Fruit fly (Drosophila melanogaster) whole organism, pupa: Measurements from ENCODE around the gene RpS27.

Experiments used
- CG10348 ChIP-seq: fragments of 200-800 bp; sonication (Bioruptor generic); IDR thresholded peaks from 2 replicates; pipeline ENCODE4 v1.3.6; 2022; ENCODE audit warnings: missing biosample characterization, missing genetic modification characterization
- CG12605 ChIP-seq: fragments of 200-800 bp; sonication (Bioruptor generic); IDR thresholded peaks from 2 replicates; pipeline ENCODE4 v1.3.6; 2022; ENCODE audit warnings: missing biosample characterization, missing genetic modification characterization
- CG13204 ChIP-seq: fragments of 200-800 bp; sonication (Bioruptor generic); optimal IDR thresholded peaks from 2 replicates; lab custom pipeline; 2018; ENCODE audit warnings: missing biosample characterization, mild to moderate bottlenecking, missing genetic modification characterization, moderate library complexity
- CG14655 ChIP-seq: fragments of 200-800 bp; sonication (Bioruptor generic); optimal IDR thresholded peaks from 3 replicates; lab custom pipeline; 2017; ENCODE audit warnings: mild to moderate bottlenecking, missing biosample characterization, missing genetic modification reagents, missing genetic modification characterization
- CG15710 ChIP-seq: fragments of 200-800 bp; sonication (Bioruptor generic); optimal IDR thresholded peaks from 2 replicates; lab custom pipeline; 2018; ENCODE audit warnings: missing biosample characterization, mild to moderate bottlenecking, missing genetic modification characterization, moderate library complexity
- CG17806 ChIP-seq: fragments of 200-800 bp; sonication (Bioruptor generic); optimal IDR thresholded peaks from 2 replicates; lab custom pipeline; 2018; ENCODE audit warnings: missing biosample characterization, mild to moderate bottlenecking, missing genetic modification characterization, moderate library complexity
- CG32121 ChIP-seq: fragments of 200-800 bp; sonication (Bioruptor generic); IDR thresholded peaks from 2 replicates; pipeline ENCODE4 v1.3.6; 2022; ENCODE audit warnings: missing biosample characterization, missing genetic modification characterization
- CG34367 ChIP-seq: fragments of 200-800 bp; sonication (Bioruptor generic); optimal IDR thresholded peaks from 2 replicates; lab custom pipeline; 2018; ENCODE audit warnings: missing biosample characterization, mild to moderate bottlenecking, missing genetic modification characterization
- CG4496 ChIP-seq: fragments of 200-800 bp; sonication (Bioruptor generic); IDR thresholded peaks from 3 replicates; pipeline ENCODE4 v1.3.6; 2022; ENCODE audit warnings: missing biosample characterization, missing genetic modification characterization
- CG8159 ChIP-seq: fragments of 200-800 bp; sonication (Bioruptor generic); optimal IDR thresholded peaks from 3 replicates; lab custom pipeline; 2018; ENCODE audit warnings: missing biosample characterization, mild to moderate bottlenecking, missing genetic modification characterization, moderate library complexity
- CG8301 ChIP-seq: fragments of 200-800 bp; sonication (Bioruptor generic); optimal IDR thresholded peaks from 2 replicates; lab custom pipeline; 2018; ENCODE audit warnings: missing biosample characterization, mild to moderate bottlenecking, missing genetic modification characterization
- CG9948 ChIP-seq: fragments of 200-800 bp; sonication (Bioruptor generic); optimal IDR thresholded peaks from 2 replicates; lab custom pipeline; 2018; ENCODE audit warnings: missing biosample characterization, mild to moderate bottlenecking, missing genetic modification characterization, moderate library complexity
- D1 ChIP-seq: fragments of 200-800 bp; sonication (Bioruptor generic); optimal IDR thresholded peaks from 2 replicates; lab custom pipeline; 2018; ENCODE audit warnings: missing biosample characterization, mild to moderate bottlenecking, missing genetic modification characterization, moderate library complexity
- EcR ChIP-seq: fragments of 200-800 bp; sonication (Bioruptor generic); optimal IDR thresholded peaks from 3 replicates; lab custom pipeline; 2019; ENCODE audit warnings: missing biosample characterization, missing genetic modification characterization, mild to moderate bottlenecking, moderate library complexity, missing genetic modification reagents
- Ets98B ChIP-seq: fragments of 200-800 bp; sonication (Bioruptor generic); IDR thresholded peaks from 2 replicates; pipeline ENCODE4 v1.3.6; 2022; ENCODE audit warnings: missing biosample characterization, missing genetic modification characterization
- Pif1A ChIP-seq: fragments of 200-800 bp; sonication (Bioruptor generic); optimal IDR thresholded peaks from 3 replicates; lab custom pipeline; 2016; ENCODE audit warnings: missing biosample characterization, missing genetic modification characterization
- Pif1B ChIP-seq: fragments of 200-800 bp; sonication (Bioruptor generic); optimal IDR thresholded peaks from 3 replicates; lab custom pipeline; 2016; ENCODE audit warnings: missing biosample characterization, missing genetic modification characterization
- Snoo ChIP-seq: fragments of 200-800 bp; sonication (Bioruptor generic); optimal IDR thresholded peaks from 3 replicates; lab custom pipeline; 2017; ENCODE audit warnings: missing biosample characterization, mild to moderate bottlenecking, missing genetic modification characterization, inconsistent platforms
- fd96Ca ChIP-seq: fragments of 200-800 bp; sonication (Bioruptor generic); IDR thresholded peaks from 3 replicates; pipeline ENCODE4 v1.3.6; 2022; ENCODE audit warnings: missing biosample characterization, missing genetic modification characterization
- gl ChIP-seq: fragments of 200-800 bp; sonication (Bioruptor generic); optimal IDR thresholded peaks from 2 replicates; lab custom pipeline; 2018; ENCODE audit warnings: missing biosample characterization, mild to moderate bottlenecking, missing genetic modification characterization
- rn ChIP-seq: fragments of 200-800 bp; sonication (Bioruptor generic); IDR thresholded peaks from 2 replicates; pipeline ENCODE4 v1.3.6; 2022; ENCODE audit warnings: missing biosample characterization, missing genetic modification characterization

Gene RpS27

dm6 chr3R:25247379-25247869 is at the start of gene RpS27, which contains the start of gene Nup37:
RpS27 (minus strand) TSS chr3R:25247514.
Nup37 (plus strand) TSS chr3R:25247658.
- TF ChIP-seq CG9948 (tag; lab: Kevin White, UChicago) (peak; percentile 67), CG12605 (GFP tag; lab: Robert Waterston, UW) (peak; percentile 89), gl (peak; percentile 80), Ets98B (GFP tag; lab: Robert Waterston, UW) (peak; percentile 86), CG32121 (GFP tag; lab: Robert Waterston, UW) (peak; percentile 67), CG14655 (GFP tag; lab: Kevin White, UChicago) (no peak), CG17806 (peak; percentile 71), Snoo (tag; lab: Kevin White, UChicago) (peak; percentile 98), D1 (no peak), Pif1A (GFP tag; lab: Kevin White, UChicago) (peak; percentile 92), CG34367 (tag; lab: Kevin White, UChicago) (peak; percentile 91), CG15710 (tag; lab: Kevin White, UChicago) (peak; percentile 90), CG10348 (GFP tag; lab: Robert Waterston, UW) (peak; percentile 32; the same call in 1 of the 2 replicates), CG13204 (no peak), rn (peak; percentile 87), Pif1B (GFP tag; lab: Kevin White, UChicago) (no peak), CG8301 (tag; lab: Kevin White, UChicago) (no peak), CG8159 (tag; lab: Kevin White, UChicago) (peak; percentile 81), EcR (GFP tag; lab: Kevin White, UChicago) (no peak), fd96Ca (GFP tag; lab: Robert Waterston, UW) (no peak; the same call in 1 of the 3 replicates), CG4496 (GFP tag; lab: Robert Waterston, UW) (peak; percentile 97)

dm6 chr3R:25295320-25296020 is 48.2 kb upstream of the RpS27 start, which contains the start of gene CG31102:
CG31102 (minus strand) TSS chr3R:25295594.
- no peak for TF ChIP-seq CG14655 (GFP tag; lab: Kevin White, UChicago)
- TF ChIP-seq CG13204 = no peak
- TF ChIP-seq CG9948 (tag; lab: Kevin White, UChicago) = no peak
- TF ChIP-seq CG32121 (GFP tag; lab: Robert Waterston, UW) = peak; percentile 43; the same call in 1 of the 2 replicates
- TF ChIP-seq EcR (GFP tag; lab: Kevin White, UChicago) = peak; percentile 63

dm6 chr3R:25292864-25293284 is 45.6 kb upstream of the RpS27 start, which contains the start of gene CG31098:
CG31098 (minus strand) TSS chr3R:25292977.
- TF ChIP-seq Pif1A (GFP tag; lab: Kevin White, UChicago) (peak; percentile 10), Ets98B (GFP tag; lab: Robert Waterston, UW) (no peak), Pif1B (GFP tag; lab: Kevin White, UChicago) (peak; percentile 37)

dm6 chr3R:25289589-25289988 is 42.3 kb upstream of the RpS27 start, which contains the start of gene CG11893:
CG11893 (plus strand) TSS chr3R:25289889.
- TF ChIP-seq Ets98B (GFP tag; lab: Robert Waterston, UW) (no peak), CG13204 (no peak), CG9948 (tag; lab: Kevin White, UChicago) (no peak), CG10348 (GFP tag; lab: Robert Waterston, UW) (no peak), D1 (no peak), Pif1B (GFP tag; lab: Kevin White, UChicago) (no peak), rn (no peak), EcR (GFP tag; lab: Kevin White, UChicago) (no peak), CG14655 (GFP tag; lab: Kevin White, UChicago) (no peak), fd96Ca (GFP tag; lab: Robert Waterston, UW) (no peak), CG17806 (no peak), CG34367 (tag; lab: Kevin White, UChicago) (no peak), CG15710 (tag; lab: Kevin White, UChicago) (no peak), Pif1A (GFP tag; lab: Kevin White, UChicago) (no peak)
- TF ChIP-seq, all 21 proteins: peak for 0

- no peak for TF ChIP-seq rn
- TF ChIP-seq CG13204 = no peak
- no peak for TF ChIP-seq CG17806
- no peak for TF ChIP-seq CG9948 (tag; lab: Kevin White, UChicago)
- TF ChIP-seq CG4496 (GFP tag; lab: Robert Waterston, UW) = no peak
- TF ChIP-seq Snoo (tag; lab: Kevin White, UChicago) = no peak
- TF ChIP-seq CG12605 (GFP tag; lab: Robert Waterston, UW) = no peak
- TF ChIP-seq CG8159 (tag; lab: Kevin White, UChicago) = no peak
- no peak for TF ChIP-seq CG15710 (tag; lab: Kevin White, UChicago)
- no peak for TF ChIP-seq Pif1A (GFP tag; lab: Kevin White, UChicago)
- TF ChIP-seq Pif1B (GFP tag; lab: Kevin White, UChicago) = no peak
- TF ChIP-seq D1 = no peak
- TF ChIP-seq fd96Ca (GFP tag; lab: Robert Waterston, UW) = no peak
- TF ChIP-seq EcR (GFP tag; lab: Kevin White, UChicago) = no peak
Measured at dm6 chr3R:25287128-25287527, 39.8 kb upstream of the RpS27 start, which contains the start of gene CG13658. CG13658 (plus strand) TSS chr3R:25287474.

dm6 chr3R:25285173-25285572 is 37.9 kb upstream of the RpS27 start, which contains the start of gene CG31104:
CG31104 (plus strand) TSS chr3R:25285473.
- TF ChIP-seq CG34367 (tag; lab: Kevin White, UChicago) (no peak), Snoo (tag; lab: Kevin White, UChicago) (no peak)
